Fruit fly (Drosophila melanogaster): ENCODE measurements around the gene CG7872.
A peak's percentile ranks its signal among the peaks of the same experiment; 100 is the strongest.

CG7872 gene

dm6 chrX:15545467-15546197 lies 32.4 kb upstream of the CG7872 start (continued):
- TF ChIP-seq hb (GFP tag; IDR thresholded peaks at IDR 0.05; ENCODE audit: partially characterized antibody) (no peak), Pdp1 (GFP tag; optimal IDR thresholded peaks at IDR 0.05) (peak in 1 of 2 experiments; percentile 54), Bgb (GFP tag; IDR thresholded peaks at IDR 0.05; ENCODE audit: partially characterized antibody) (no peak), Blimp-1 (GFP tag; optimal IDR thresholded peaks at IDR 0.05) (no peak), abd-A (tag; optimal IDR thresholded peaks at IDR 0.05) (peak; percentile 51), CG2120 (GFP tag; optimal IDR thresholded peaks at IDR 0.05) (no peak), Sry-δ (GFP tag; optimal IDR thresholded peaks at IDR 0.05) (no peak), ase (GFP tag; IDR thresholded peaks at IDR 0.05) (no peak)

- TF ChIP-seq cad (GFP tag; optimal IDR thresholded peaks at IDR 0.05) (no peak), fd3F (GFP tag; optimal IDR thresholded peaks at IDR 0.05) (peak; percentile 74), onecut (GFP tag; IDR thresholded peaks at IDR 0.05) (peak; percentile 48; the same call in 1 of the 2 replicates), CG3726 (GFP tag; IDR thresholded peaks at IDR 0.05) (peak; percentile 54; the same call in 1 of the 3 replicates), CG13894 (tag; optimal IDR thresholded peaks at IDR 0.05) (peak; percentile 30), zen (tag; optimal IDR thresholded peaks at IDR 0.05) (peak; percentile 54), CG15601 (tag; optimal IDR thresholded peaks at IDR 0.05) (no peak), Gsc (GFP tag; IDR thresholded peaks at IDR 0.05) (no peak), prd (optimal IDR thresholded peaks at IDR 0.05) (no peak), prd (GFP tag; IDR thresholded peaks at IDR 0.05) (peak; percentile 80), CG4424 (GFP tag; optimal IDR thresholded peaks at IDR 0.05) (peak; percentile 69), Ets65A (GFP tag) (peak; percentile 96), esg (GFP tag; conservative IDR thresholded peaks at IDR 0.05) (peak; percentile 78), Hmr (GFP tag; optimal IDR thresholded peaks at IDR 0.05) (peak; percentile 79), ems (GFP tag; optimal IDR thresholded peaks at IDR 0.05) (peak; percentile 70), CG18011 (GFP tag; optimal IDR thresholded peaks at IDR 0.05) (peak; percentile 42), CG18619 (GFP tag; optimal IDR thresholded peaks at IDR 0.05) (peak; percentile 74), CG2116 (GFP tag; optimal IDR thresholded peaks at IDR 0.05) (peak; percentile 34), CG1233 (GFP tag; optimal IDR thresholded peaks at IDR 0.05) (peak; percentile 64), CG1024 (GFP tag; IDR thresholded peaks at IDR 0.05) (peak; percentile 50; the same call in 1 of the 2 replicates), CG2202 (tag; optimal IDR thresholded peaks at IDR 0.05) (no peak), gem (tag; optimal IDR thresholded peaks at IDR 0.05) (peak; percentile 89), Fer1 (GFP tag; optimal IDR thresholded peaks at IDR 0.05) (peak; percentile 73), CG33213 (GFP tag; optimal IDR thresholded peaks at IDR 0.05) (peak; percentile 54), fd102C (GFP tag; optimal IDR thresholded peaks at IDR 0.05) (no peak), chif (GFP tag; optimal IDR thresholded peaks at IDR 0.05) (peak; percentile 62 to 78), Dad (GFP tag; optimal IDR thresholded peaks at IDR 0.05) (peak; percentile 23), oc (tag; optimal IDR thresholded peaks at IDR 0.05) (no peak), CG4820 (GFP tag; optimal IDR thresholded peaks at IDR 0.05) (peak; percentile 72), abd-A (tag; optimal IDR thresholded peaks at IDR 0.05) (no peak), Sry-δ (GFP tag; optimal IDR thresholded peaks at IDR 0.05) (peak; percentile 25), ato (GFP tag; IDR thresholded peaks at IDR 0.05; ENCODE audit: partially characterized antibody) (no peak), CG7987 (GFP tag; optimal IDR thresholded peaks at IDR 0.05) (no peak), inv (GFP tag; IDR thresholded peaks at IDR 0.05; ENCODE audit: partially characterized antibody) (no peak), CG10431 (GFP tag; optimal IDR thresholded peaks at IDR 0.05) (no peak), CG7271 (tag; optimal IDR thresholded peaks at IDR 0.05) (no peak), Mad (GFP tag; optimal IDR thresholded peaks at IDR 0.05) (peak; percentile 65), CG17912 (GFP tag; optimal IDR thresholded peaks at IDR 0.05) (no peak), gcm (GFP tag; optimal IDR thresholded peaks at IDR 0.05) (peak; percentile 50), ac (GFP tag; optimal IDR thresholded peaks at IDR 0.05) (no peak), CG10321 (GFP tag; IDR thresholded peaks at IDR 0.05) (no peak)
Observed at dm6 chrX:15549055-15549454, 28.9 kb upstream of the CG7872 start.

Measured in whole organism, embryonic.